Fruit fly (Drosophila melanogaster) whole organism, embryonic: Measurements from ENCODE around the gene Dbp21E2.

Experiments used
- Atf-2 ChIP-seq: fragments of 200-800 bp; sonication (Bioruptor generic); optimal IDR thresholded peaks from 2 replicates; lab custom pipeline; 2016; ENCODE audit warnings: missing biosample characterization, missing genetic modification characterization
- Atf3 ChIP-seq: fragments of 200-800 bp; sonication (Bioruptor generic); optimal IDR thresholded peaks from 3 replicates; lab custom pipeline; 2016; ENCODE audit warnings: missing biosample characterization, missing genetic modification characterization
- Awh ChIP-seq: fragments of 200-800 bp; sonication (Bioruptor generic); IDR thresholded peaks from 2 replicates; pipeline ENCODE4, ENCODE4 v1.3.6; 2022; ENCODE audit warnings: missing biosample characterization, missing genetic modification characterization
- CG10462 ChIP-seq: fragments of 200-800 bp; sonication (Bioruptor generic); optimal IDR thresholded peaks from 2 replicates; lab custom pipeline; 2016; ENCODE audit warnings: missing biosample characterization, missing genetic modification characterization
- CG10543 ChIP-seq: fragments of 200-800 bp; sonication (Bioruptor generic); optimal IDR thresholded peaks from 3 replicates; lab custom pipeline; 2017; ENCODE audit warnings: missing biosample characterization, mild to moderate bottlenecking, missing genetic modification characterization, moderate library complexity
- CG11696 ChIP-seq: fragments of 200-800 bp; sonication (Bioruptor generic); IDR thresholded peaks from 2 replicates; pipeline ENCODE4 v1.3.6; 2022; ENCODE audit warnings: missing biosample characterization, missing genetic modification characterization
- CG13424 ChIP-seq: fragments of 200-800 bp; sonication (Bioruptor generic); optimal IDR thresholded peaks from 2 replicates; lab custom pipeline; 2019; ENCODE audit warnings: missing biosample characterization, mild to moderate bottlenecking, missing genetic modification characterization, moderate library complexity
- CG16813 ChIP-seq: fragments of 200-800 bp; sonication (Bioruptor generic); IDR thresholded peaks from 3 replicates; pipeline ENCODE4 v1.3.6; 2022; ENCODE audit warnings: missing biosample characterization, missing genetic modification characterization; ENCODE audit not compliant: partially characterized antibody
- CG17186 ChIP-seq: fragments of 200-800 bp; sonication (Bioruptor generic); optimal IDR thresholded peaks from 3 replicates; lab custom pipeline; 2017; ENCODE audit warnings: missing biosample characterization, missing genetic modification reagents, missing genetic modification characterization
- CG17829 ChIP-seq: fragments of 200-800 bp; optimal IDR thresholded peaks from 2 replicates; lab custom pipeline; 2019; ENCODE audit warnings: missing biosample characterization, mild to moderate bottlenecking, missing genetic modification characterization, moderate library complexity
- CG18011 ChIP-seq: fragments of 200-800 bp; sonication (Bioruptor generic); optimal IDR thresholded peaks from 2 replicates; lab custom pipeline; 2017; ENCODE audit warnings: missing biosample characterization, missing genetic modification characterization, mild to moderate bottlenecking, moderate library complexity, missing genotype
- CG3065 ChIP-seq: fragments of 200-800 bp; sonication (Bioruptor generic); optimal IDR thresholded peaks from 2 replicates; lab custom pipeline; 2016; ENCODE audit warnings: missing biosample characterization, missing genetic modification characterization
- CG31388 ChIP-seq: fragments of 200-800 bp; sonication (Bioruptor generic); optimal IDR thresholded peaks from 2 replicates; lab custom pipeline; 2016; ENCODE audit warnings: missing biosample characterization, missing genetic modification characterization
- CG32772 ChIP-seq: fragments of 200-800 bp; sonication (Bioruptor generic); IDR thresholded peaks from 2 replicates; pipeline ENCODE4 v1.3.6; 2022; ENCODE audit warnings: missing biosample characterization, missing genetic modification characterization
- CG3726 ChIP-seq: fragments of 200-800 bp; sonication (Bioruptor generic); IDR thresholded peaks from 3 replicates; pipeline ENCODE4, ENCODE4 v1.3.6; 2022; ENCODE audit warnings: missing biosample characterization, missing genetic modification characterization
- CG8359 ChIP-seq: fragments of 200-800 bp; sonication (Bioruptor generic); optimal IDR thresholded peaks from 2 replicates; lab custom pipeline; 2017; ENCODE audit warnings: missing biosample characterization, mild to moderate bottlenecking, missing genetic modification characterization, borderline replicate concordance
- CG8388 ChIP-seq: fragments of 200-800 bp; sonication (Bioruptor generic); optimal IDR thresholded peaks from 2 replicates; lab custom pipeline; 2019; ENCODE audit warnings: missing biosample characterization, mild to moderate bottlenecking, missing genetic modification characterization, moderate library complexity
- CG8924 ChIP-seq: fragments of 200-800 bp; optimal IDR thresholded peaks from 3 replicates; lab custom pipeline; 2019; ENCODE audit warnings: missing biosample characterization, mild to moderate bottlenecking, missing genetic modification characterization, moderate library complexity
- CG9727 ChIP-seq: fragments of 200-800 bp; sonication (Bioruptor generic); optimal IDR thresholded peaks from 3 replicates; lab custom pipeline; 2017; ENCODE audit warnings: missing biosample characterization, mild to moderate bottlenecking, missing genetic modification characterization
- Deaf1 ChIP-seq: fragments of 200-800 bp; optimal IDR thresholded peaks from 3 replicates; lab custom pipeline; 2019; ENCODE audit warnings: missing biosample characterization, mild to moderate bottlenecking, missing genetic modification characterization, moderate library complexity
- Dll ChIP-seq: fragments of 200-800 bp; sonication (Bioruptor generic); IDR thresholded peaks from 4 replicates; pipeline ENCODE4 v1.3.6; 2022; ENCODE audit warnings: missing biosample characterization, missing genetic modification characterization; ENCODE audit not compliant: partially characterized antibody
- Doc3 ChIP-seq: fragments of 200-800 bp; sonication (Bioruptor generic); IDR thresholded peaks from 3 replicates; pipeline ENCODE4 v1.3.6; 2022; ENCODE audit warnings: missing biosample characterization, missing genetic modification characterization; ENCODE audit not compliant: partially characterized antibody
- Fer2 ChIP-seq: fragments of 200-800 bp; sonication (Bioruptor generic); optimal IDR thresholded peaks from 2 replicates; lab custom pipeline; 2018; ENCODE audit warnings: missing biosample characterization, mild to moderate bottlenecking, missing genetic modification characterization, moderate library complexity
- Hsf ChIP-seq: fragments of 200-800 bp; sonication (Bioruptor generic); optimal IDR thresholded peaks from 3 replicates; lab custom pipeline; 2016; ENCODE audit warnings: missing biosample characterization, missing genetic modification characterization
- Lpt ChIP-seq: fragments of >200 bp; optimal IDR thresholded peaks from 2 replicates; lab custom pipeline; 2018; ENCODE audit warnings: missing biosample characterization, missing genetic modification characterization
- NK7.1 ChIP-seq: fragments of 200-800 bp; sonication (Bioruptor generic); optimal IDR thresholded peaks from 3 replicates; lab custom pipeline; 2016; ENCODE audit warnings: missing biosample characterization, missing genetic modification characterization
- Side ChIP-seq: fragments of 200-800 bp; sonication (Bioruptor generic); optimal IDR thresholded peaks from 2 replicates; lab custom pipeline; 2016; ENCODE audit warnings: missing biosample characterization, missing genetic modification characterization
- Sox100B ChIP-seq: fragments of 200-800 bp; sonication (Bioruptor generic); optimal IDR thresholded peaks from 3 replicates; lab custom pipeline; 2018; ENCODE audit warnings: missing biosample characterization, mild to moderate bottlenecking, missing genetic modification characterization
- Taf1 ChIP-seq: fragments of 200-800 bp; sonication (Bioruptor generic); IDR thresholded peaks from 2 replicates; pipeline ENCODE4 v1.3.6; 2022; ENCODE audit warnings: missing biosample characterization, missing genetic modification characterization
- Xbp1 ChIP-seq: fragments of 200-800 bp; sonication (Bioruptor generic); optimal IDR thresholded peaks from 3 replicates; lab custom pipeline; 2016; ENCODE audit warnings: missing biosample characterization, mild to moderate bottlenecking, missing genetic modification characterization
- ac ChIP-seq: fragments of 200-800 bp; sonication (Bioruptor generic); optimal IDR thresholded peaks from 3 replicates; lab custom pipeline; 2017; ENCODE audit warnings: missing biosample characterization, mild to moderate bottlenecking, missing genetic modification characterization
- ap ChIP-seq: fragments of 200-800 bp; sonication (Bioruptor generic); IDR thresholded peaks from 2 replicates; pipeline ENCODE4 v1.3.6; 2022; ENCODE audit warnings: missing biosample characterization, missing genetic modification characterization
- chinmo ChIP-seq: fragments of 200-800 bp; sonication (Bioruptor generic); IDR thresholded peaks from 4 replicates; pipeline ENCODE4 v1.3.6; 2022; ENCODE audit warnings: missing biosample characterization, missing genetic modification characterization; ENCODE audit not compliant: partially characterized antibody
- eyg ChIP-seq: fragments of 200-800 bp; sonication (Bioruptor generic); optimal IDR thresholded peaks from 3 replicates; lab custom pipeline; 2016; ENCODE audit warnings: missing biosample characterization, missing genetic modification characterization
- fd3F ChIP-seq: fragments of 200-800 bp; sonication (Bioruptor generic); optimal IDR thresholded peaks from 2 replicates; lab custom pipeline; 2018; ENCODE audit warnings: missing biosample characterization, mild to moderate bottlenecking, missing genetic modification characterization, moderate library complexity
- fru ChIP-seq: fragments of >200 bp; optimal IDR thresholded peaks from 2 replicates; lab custom pipeline; 2017
- gcm ChIP-seq: fragments of 200-800 bp; sonication (Bioruptor generic); optimal IDR thresholded peaks from 2 replicates; lab custom pipeline; 2019; ENCODE audit warnings: missing biosample characterization, mild to moderate bottlenecking, missing genetic modification characterization, moderate library complexity
- her ChIP-seq: fragments of 200-800 bp; sonication (Bioruptor generic); optimal IDR thresholded peaks from 2 replicates; lab custom pipeline; 2016; ENCODE audit warnings: missing biosample characterization, missing genetic modification characterization
- jigr1 ChIP-seq: fragments of 200-800 bp; sonication (Bioruptor generic); IDR thresholded peaks from 3 replicates; pipeline ENCODE4 v1.3.6; 2022; ENCODE audit warnings: missing biosample characterization, missing genetic modification characterization
- kni ChIP-seq: fragments of 200-800 bp; sonication (Bioruptor generic); optimal IDR thresholded peaks from 3 replicates; lab custom pipeline; 2017; ENCODE audit warnings: mild to moderate bottlenecking, missing biosample characterization, missing genetic modification reagents, missing genetic modification characterization
- lbe ChIP-seq: fragments of 200-800 bp; sonication (Bioruptor generic); optimal IDR thresholded peaks from 2 replicates; lab custom pipeline; 2016; ENCODE audit warnings: missing biosample characterization, mild to moderate bottlenecking, missing genetic modification characterization
- nerfin-1 ChIP-seq: fragments of 200-800 bp; sonication (Bioruptor generic); optimal IDR thresholded peaks from 3 replicates; lab custom pipeline; 2019; ENCODE audit warnings: missing biosample characterization, mild to moderate bottlenecking, missing genetic modification characterization, moderate library complexity
- psq ChIP-seq: fragments of 200-800 bp; sonication (Bioruptor generic); optimal IDR thresholded peaks from 2 replicates; lab custom pipeline; 2017; ENCODE audit warnings: missing biosample characterization, missing genetic modification characterization
- ro ChIP-seq: fragments of 200-800 bp; sonication (Bioruptor generic); IDR thresholded peaks from 2 replicates; pipeline ENCODE4 v1.3.6; 2022; ENCODE audit warnings: missing biosample characterization, missing genetic modification characterization
- slbo ChIP-seq: fragments of 200-800 bp; sonication (Bioruptor generic); IDR thresholded peaks from 2 replicates; pipeline ENCODE4 v1.3.6; 2022; ENCODE audit warnings: missing biosample characterization, missing genetic modification characterization
- sna ChIP-seq: fragments of 200-800 bp; sonication (Bioruptor generic); IDR thresholded peaks from 2 replicates; pipeline ENCODE4 v1.3.6; 2022; ENCODE audit warnings: missing biosample characterization, missing genetic modification characterization; ENCODE audit not compliant: partially characterized antibody
- sr ChIP-seq: fragments of 200-800 bp; sonication (Bioruptor generic); IDR thresholded peaks from 3 replicates; pipeline ENCODE4 v1.3.6; 2022; ENCODE audit warnings: missing biosample characterization, missing genetic modification characterization
- ssp ChIP-seq: fragments of 200-800 bp; sonication (Bioruptor generic); IDR thresholded peaks from 2 replicates; pipeline ENCODE4 v1.3.6; 2022; ENCODE audit warnings: missing biosample characterization, missing genetic modification characterization
- usp ChIP-seq: fragments of >200 bp; optimal IDR thresholded peaks from 2 replicates; lab custom pipeline; 2017; ENCODE audit warnings: missing biosample characterization, missing genetic modification characterization
- zen ChIP-seq: fragments of 200-800 bp; sonication (Bioruptor generic); optimal IDR thresholded peaks from 3 replicates; lab custom pipeline; 2018; ENCODE audit warnings: missing biosample characterization, mild to moderate bottlenecking, missing genetic modification characterization, moderate library complexity

The Dbp21E2 gene

dm6 chr2L:857897-858517 is 46.6 kb downstream of the Dbp21E2 start (continued):
- TF ChIP-seq usp (GFP tag; lab: Kevin White, UChicago) (no peak), Lpt (no peak), CG31388 (no peak), Atf-2 (GFP tag; lab: Kevin White, UChicago) (peak; percentile 33), Atf3 (GFP tag; lab: Kevin White, UChicago) (peak; percentile 48), Xbp1 (peak; percentile 72), CG17829 (tag; lab: Kevin White, UChicago) (peak; percentile 20), CG3726 (GFP tag; lab: Robert Waterston, UW) (no peak), psq (GFP tag; lab: Kevin White, UChicago) (no peak), Fer2 (no peak), Sox100B (GFP tag; lab: Kevin White, UChicago) (peak; percentile 12), zen (tag; lab: Kevin White, UChicago) (no peak), ap (GFP tag; lab: Robert Waterston, UW) (peak; percentile 59; the same call in 1 of the 2 replicates), fd3F (no peak), eyg (GFP tag; lab: Kevin White, UChicago) (peak; percentile 20), CG17186 (GFP tag; lab: Kevin White, UChicago) (no peak), ac (GFP tag; lab: Kevin White, UChicago) (no peak), CG11696 (GFP tag; lab: Robert Waterston, UW) (no peak), Awh (0 out of 2 replicates have a peak, but pooled peaks have one; percentile 32), Deaf1 (tag; lab: Kevin White, UChicago) (peak; percentile 62), Taf1 (GFP tag; lab: Robert Waterston, UW) (no peak), CG16813 (GFP tag; lab: Robert Waterston, UW) (no peak), gcm (GFP tag; lab: Kevin White, UChicago) (peak; percentile 29), Hsf (GFP tag; lab: Kevin White, UChicago) (peak; percentile 53), CG13424 (tag; lab: Kevin White, UChicago) (peak; percentile 53), Doc3 (GFP tag; lab: Robert Waterston, UW) (no peak), ro (GFP tag; lab: Robert Waterston, UW) (no peak), CG8924 (tag; lab: Kevin White, UChicago) (peak; percentile 73), CG10462 (GFP tag; lab: Kevin White, UChicago) (peak; percentile 31), jigr1 (GFP tag; lab: Robert Waterston, UW) (no peak), CG3065 (GFP tag; lab: Kevin White, UChicago) (no peak), CG18011 (GFP tag; lab: Kevin White, UChicago) (peak; percentile 18), nerfin-1 (tag; lab: Kevin White, UChicago) (peak; percentile 16), ssp (GFP tag; lab: Robert Waterston, UW) (0 out of 2 replicates have a peak, but pooled peaks have one; percentile 12), lbe (GFP tag; lab: Kevin White, UChicago) (no peak), fru (no peak), sna (GFP tag; lab: Robert Waterston, UW) (no peak), kni (GFP tag; lab: Kevin White, UChicago) (no peak), CG32772 (peak; percentile 51; the same call in 1 of the 2 replicates), slbo (GFP tag; lab: Robert Waterston, UW) (peak; percentile 70), chinmo (GFP tag; lab: Robert Waterston, UW) (0 out of 4 replicates have a peak, but pooled peaks have one; percentile 53), CG8388 (GFP tag; lab: Kevin White, UChicago) (peak; percentile 33), Side (peak; percentile 8), her (GFP tag; lab: Kevin White, UChicago) (peak; percentile 33), Dll (no peak), sr (GFP tag; lab: Robert Waterston, UW) (no peak), NK7.1 (GFP tag; lab: Kevin White, UChicago) (peak; percentile 8), CG10543 (no peak), CG9727 (peak; percentile 29), CG8359 (GFP tag; lab: Kevin White, UChicago) (no peak)
